Worm (Caenorhabditis elegans) whole organism, dauer: Measurements from ENCODE around the gene ric-7.

Source experiments
- unc-62 ChIP-seq: sonication (generic microtip); optimal IDR thresholded peaks from 2 replicates; lab custom pipeline; 2017; ENCODE audit warnings: missing biosample characterization, missing genetic modification reagents, missing genetic modification characterization

ric-7 gene

ce11 chrV:13957691-13958090, 48.0 kb downstream of the ric-7 start:
- TF ChIP-seq unc-62, result no peak

- no peak for TF ChIP-seq unc-62
Measured at ce11 chrV:13955370-13956089, 50.2 kb downstream of the ric-7 start.

ce11 chrV:13954056-13954455, 51.7 kb downstream of the ric-7 start, which contains the start of gene swt-6:
Gene swt-6 (plus strand): TSS chrV:13954356.
- no peak for TF ChIP-seq unc-62

ce11 chrV:13953191-13953590, 52.5 kb downstream of the ric-7 start, which contains the start of gene R10D12.8:
Gene R10D12.8 (minus strand): TSS chrV:13953291.
- TF ChIP-seq unc-62, result no peak

ce11 chrV:13949752-13950151, 56.0 kb downstream of the ric-7 start, which contains the start of gene R10D12.7:
Gene R10D12.7 (plus strand): TSS chrV:13950052.
- no peak for TF ChIP-seq unc-62

- TF ChIP-seq unc-62, result no peak
Measured at ce11 chrV:13949010-13949409, 56.7 kb downstream of the ric-7 start, which contains the start of gene R10D12.6. Gene R10D12.6 (plus strand): TSS chrV:13949310.

- TF ChIP-seq unc-62, result no peak
Measured at ce11 chrV:13946385-13947019, 59.2 kb downstream of the ric-7 start, which contains the start of the genes srx-10 and clec-226. Gene srx-10 (minus strand): TSS chrV:13946485. Gene clec-226 (plus strand): TSS chrV:13946969.

ce11 chrV:13942082-13942481, 63.6 kb downstream of the ric-7 start, which contains the start of gene dpr-1:
Gene dpr-1 (minus strand): TSS chrV:13942182.
- no peak for TF ChIP-seq unc-62
